Fruit fly (Drosophila melanogaster) whole organism, embryonic: ENCODE results near the gene kibra.

Source experiments
- ATbp ChIP-seq: fragments of 200-800 bp; sonication (Bioruptor generic); optimal IDR thresholded peaks from 2 replicates; lab custom pipeline; 2017; ENCODE audit warnings: missing biosample characterization, mild to moderate bottlenecking, missing genetic modification characterization, missing genetic modification reagents
- B-H2 ChIP-seq: fragments of 200-800 bp; sonication (Bioruptor generic); optimal IDR thresholded peaks from 2 replicates; lab custom pipeline; 2018; ENCODE audit warnings: missing biosample characterization, mild to moderate bottlenecking, missing genetic modification characterization
- CG10209 ChIP-seq: fragments of 200-800 bp; sonication (Bioruptor generic); optimal IDR thresholded peaks from 3 replicates; lab custom pipeline; 2017; ENCODE audit warnings: missing biosample characterization, mild to moderate bottlenecking, missing genetic modification characterization, missing genetic modification reagents
- CG10366 ChIP-seq: fragments of 200-800 bp; sonication (Bioruptor generic); IDR thresholded peaks from 2 replicates; pipeline ENCODE4 v1.3.6; 2022; ENCODE audit warnings: missing biosample characterization, missing genetic modification characterization
- CG11093 ChIP-seq: fragments of 200-800 bp; sonication (Bioruptor generic); IDR thresholded peaks from 3 replicates; pipeline ENCODE4 v1.3.6; 2022; ENCODE audit warnings: missing biosample characterization, missing genetic modification characterization
- CG13775 ChIP-seq: fragments of 200-800 bp; sonication (Bioruptor generic); optimal IDR thresholded peaks from 3 replicates; lab custom pipeline; 2017; ENCODE audit warnings: missing biosample characterization, mild to moderate bottlenecking, missing genetic modification characterization
- CG14860 ChIP-seq: fragments of 200-800 bp; sonication (Bioruptor generic); IDR thresholded peaks from 3 replicates; pipeline ENCODE4 v1.3.6; 2022; ENCODE audit warnings: missing biosample characterization, missing genetic modification characterization; ENCODE audit not compliant: partially characterized antibody
- CG14965 ChIP-seq: fragments of 200-800 bp; sonication (Bioruptor generic); optimal IDR thresholded peaks from 2 replicates; lab custom pipeline; 2016; ENCODE audit warnings: missing biosample characterization, missing genetic modification characterization, borderline replicate concordance
- CG15696 ChIP-seq: fragments of 200-800 bp; sonication (Bioruptor generic); optimal IDR thresholded peaks from 2 replicates; lab custom pipeline; 2019; ENCODE audit warnings: missing biosample characterization, mild to moderate bottlenecking, missing genetic modification characterization, moderate library complexity
- CG16863 ChIP-seq: fragments of 200-800 bp; sonication (Bioruptor generic); optimal IDR thresholded peaks from 3 replicates; lab custom pipeline; 2016; ENCODE audit warnings: missing biosample characterization, missing genetic modification characterization
- CG1792 ChIP-seq: fragments of 200-800 bp; sonication (Bioruptor generic); optimal IDR thresholded peaks from 2 replicates; lab custom pipeline; 2016; ENCODE audit warnings: missing biosample characterization, missing genetic modification characterization
- CG2129 ChIP-seq: fragments of 200-800 bp; sonication (Bioruptor generic); IDR thresholded peaks from 2 replicates; pipeline ENCODE4 v1.3.6; 2022; ENCODE audit warnings: missing biosample characterization, missing genetic modification characterization; ENCODE audit not compliant: partially characterized antibody
- CG2712 ChIP-seq: fragments of 200-800 bp; optimal IDR thresholded peaks from 3 replicates; lab custom pipeline; 2019; ENCODE audit warnings: missing biosample characterization, mild to moderate bottlenecking, missing genetic modification characterization, moderate library complexity
- CG3838 ChIP-seq: fragments of 200-800 bp; sonication (Bioruptor generic); optimal IDR thresholded peaks from 3 replicates; lab custom pipeline; 2016; ENCODE audit warnings: missing biosample characterization, missing genetic modification characterization
- CG4424 ChIP-seq: fragments of 200-800 bp; sonication (Bioruptor generic); optimal IDR thresholded peaks from 3 replicates; lab custom pipeline; 2016; ENCODE audit warnings: missing biosample characterization, missing genetic modification characterization
- CG5180 ChIP-seq: fragments of 200-800 bp; sonication (Bioruptor generic); optimal IDR thresholded peaks from 3 replicates; lab custom pipeline; 2017; ENCODE audit warnings: missing biosample characterization, missing genetic modification characterization, mild to moderate bottlenecking, moderate library complexity, missing genetic modification reagents
- CG7372 ChIP-seq: fragments of 200-800 bp; sonication (Bioruptor generic); IDR thresholded peaks from 2 replicates; pipeline ENCODE4 v1.3.6; 2022; ENCODE audit warnings: missing biosample characterization, missing genetic modification characterization
- CG7745 ChIP-seq: fragments of 200-800 bp; sonication (Bioruptor generic); optimal IDR thresholded peaks from 2 replicates; lab custom pipeline; 2018; ENCODE audit warnings: missing biosample characterization, mild to moderate bottlenecking, missing genetic modification characterization, moderate library complexity
- CG9609 ChIP-seq: fragments of 200-800 bp; sonication (Bioruptor generic); optimal IDR thresholded peaks from 3 replicates; lab custom pipeline; 2016; ENCODE audit warnings: missing biosample characterization, missing genetic modification characterization
- CG9727 ChIP-seq: fragments of 200-800 bp; sonication (Bioruptor generic); optimal IDR thresholded peaks from 3 replicates; lab custom pipeline; 2017; ENCODE audit warnings: missing biosample characterization, mild to moderate bottlenecking, missing genetic modification characterization
- CG9817 ChIP-seq: fragments of 200-800 bp; sonication (Bioruptor generic); optimal IDR thresholded peaks from 2 replicates; lab custom pipeline; 2018; ENCODE audit warnings: missing biosample characterization, mild to moderate bottlenecking, missing genetic modification characterization, moderate library complexity
- CG9876 ChIP-seq: fragments of 200-800 bp; sonication (Bioruptor generic); optimal IDR thresholded peaks from 2 replicates; lab custom pipeline; 2016; ENCODE audit warnings: missing biosample characterization, missing genetic modification characterization
- CG9932 ChIP-seq: fragments of 200-800 bp; sonication (Bioruptor generic); IDR thresholded peaks from 2 replicates; pipeline ENCODE4 v1.3.6; 2022; ENCODE audit warnings: missing biosample characterization, missing genetic modification characterization
- Dip2 ChIP-seq: fragments of 200-800 bp; sonication (Bioruptor generic); IDR thresholded peaks from 2 replicates; pipeline ENCODE4 v1.3.6; 2022; ENCODE audit warnings: missing biosample characterization, missing genetic modification characterization
- HHEX ChIP-seq: fragments of 200-800 bp; sonication (Bioruptor generic); optimal IDR thresholded peaks from 3 replicates; lab custom pipeline; 2017; ENCODE audit warnings: missing biosample characterization, mild to moderate bottlenecking, missing genetic modification characterization, missing genetic modification reagents
- Hr3 ChIP-seq: fragments of 200-800 bp; sonication (Bioruptor generic); optimal IDR thresholded peaks from 3 replicates; lab custom pipeline; 2016; ENCODE audit warnings: missing biosample characterization, missing genetic modification characterization
- MTF-1 ChIP-seq: fragments of 200-800 bp; sonication (Bioruptor generic); optimal IDR thresholded peaks from 2 replicates; lab custom pipeline; 2018; ENCODE audit warnings: missing biosample characterization, mild to moderate bottlenecking, missing genetic modification characterization, borderline replicate concordance
- Mes4 ChIP-seq: fragments of 200-800 bp; sonication (Bioruptor generic); optimal IDR thresholded peaks from 2 replicates; lab custom pipeline; 2016; ENCODE audit warnings: missing biosample characterization, missing genetic modification characterization
- Oaz ChIP-seq: fragments of 200-800 bp; sonication (Bioruptor generic); IDR thresholded peaks from 2 replicates; pipeline ENCODE4 v1.3.6; 2022; ENCODE audit warnings: missing biosample characterization, missing genetic modification characterization
- Sin3A ChIP-seq: fragments of >200 bp; optimal IDR thresholded peaks from 2 replicates; lab custom pipeline; 2018
- Sry-β ChIP-seq: fragments of 200-800 bp; sonication (Bioruptor generic); optimal IDR thresholded peaks from 2 replicates; lab custom pipeline; 2018; ENCODE audit warnings: missing biosample characterization, mild to moderate bottlenecking, missing genetic modification characterization, moderate library complexity
- ara ChIP-seq: fragments of 200-800 bp; sonication (Bioruptor generic); IDR thresholded peaks from 2 replicates; pipeline ENCODE4 v1.3.6; 2022; ENCODE audit warnings: missing biosample characterization, missing genetic modification characterization
- cato ChIP-seq: fragments of 200-800 bp; sonication (Bioruptor generic); optimal IDR thresholded peaks from 2 replicates; lab custom pipeline; 2016; ENCODE audit warnings: missing biosample characterization, missing genetic modification characterization, borderline replicate concordance
- chif ChIP-seq, 2 experiments: fragments of 200-800 bp; sonication (Bioruptor generic); optimal IDR thresholded peaks; 3 replicates each; lab custom pipeline; 2016; ENCODE audit warnings: missing biosample characterization in 2 of 2, missing genetic modification characterization in 2 of 2
- chm ChIP-seq: fragments of 200-800 bp; sonication (Bioruptor generic); IDR thresholded peaks from 2 replicates; pipeline ENCODE4 v1.3.6; 2022; ENCODE audit warnings: missing biosample characterization, missing genetic modification characterization
- cwo ChIP-seq: fragments of 200-800 bp; sonication (Bioruptor generic); optimal IDR thresholded peaks from 3 replicates; lab custom pipeline; 2017; ENCODE audit warnings: missing biosample characterization, missing genetic modification characterization, mild to moderate bottlenecking, moderate library complexity, missing genetic modification reagents
- disco-r ChIP-seq: fragments of 200-800 bp; sonication (Bioruptor generic); optimal IDR thresholded peaks from 2 replicates; lab custom pipeline; 2016; ENCODE audit warnings: missing biosample characterization, missing genetic modification characterization
- dmrt99B ChIP-seq: fragments of 200-800 bp; sonication (Bioruptor generic); optimal IDR thresholded peaks from 2 replicates; lab custom pipeline; 2018; ENCODE audit warnings: missing biosample characterization, mild to moderate bottlenecking, missing genetic modification characterization, moderate library complexity
- ftz-f1 ChIP-seq: fragments of 200-800 bp; sonication (Bioruptor generic); optimal IDR thresholded peaks from 2 replicates; lab custom pipeline; 2016; ENCODE audit warnings: missing biosample characterization, missing genetic modification characterization
- gcm2 ChIP-seq: fragments of 200-800 bp; sonication (Bioruptor generic); optimal IDR thresholded peaks from 2 replicates; lab custom pipeline; 2016; ENCODE audit warnings: missing biosample characterization, missing genetic modification characterization
- grn ChIP-seq: fragments of 200-800 bp; sonication (Bioruptor generic); optimal IDR thresholded peaks from 3 replicates; lab custom pipeline; 2017; ENCODE audit warnings: missing biosample characterization, missing genetic modification characterization
- kah ChIP-seq: fragments of 200-800 bp; sonication (Bioruptor generic); optimal IDR thresholded peaks from 2 replicates; lab custom pipeline; 2018; ENCODE audit warnings: missing biosample characterization, mild to moderate bottlenecking, missing genetic modification characterization
- kni ChIP-seq: fragments of 200-800 bp; sonication (Bioruptor generic); optimal IDR thresholded peaks from 3 replicates; lab custom pipeline; 2017; ENCODE audit warnings: mild to moderate bottlenecking, missing biosample characterization, missing genetic modification reagents, missing genetic modification characterization
- nerfin-2 ChIP-seq: fragments of 200-800 bp; sonication (Bioruptor generic); IDR thresholded peaks from 2 replicates; pipeline ENCODE4 v1.3.6; 2022; ENCODE audit warnings: missing biosample characterization, missing genetic modification characterization; ENCODE audit not compliant: partially characterized antibody
- prd ChIP-seq, 3 experiments: fragments of >200 bp in 2 of 3; fragments of 200-800 bp in 1 of 3; sonication (Bioruptor generic) in 1 of 3; optimal IDR thresholded peaks in 2 of 3; IDR thresholded peaks in 1 of 3; 2 replicates in 2 of 3; 3 replicates in 1 of 3; pipeline versions ENCODE4 v1.3.6 to Lab custom; 2017 to 2022; ENCODE audit warnings: missing biosample characterization in 1 of 3, missing genetic modification characterization in 1 of 3
- pzg ChIP-seq: fragments of 200-800 bp; sonication (Bioruptor generic); optimal IDR thresholded peaks from 3 replicates; lab custom pipeline; 2018; ENCODE audit warnings: missing biosample characterization, mild to moderate bottlenecking, missing genetic modification characterization, moderate library complexity
- ro ChIP-seq: fragments of 200-800 bp; sonication (Bioruptor generic); IDR thresholded peaks from 2 replicates; pipeline ENCODE4 v1.3.6; 2022; ENCODE audit warnings: missing biosample characterization, missing genetic modification characterization
- tll ChIP-seq, 2 experiments: fragments of 200-800 bp in 1 of 2; fragments of >200 bp in 1 of 2; sonication (Bioruptor generic) in 1 of 2; optimal IDR thresholded peaks; 2 replicates each; lab custom pipeline; 2017 to 2019; ENCODE audit warnings: missing biosample characterization in 2 of 2, missing genetic modification characterization in 2 of 2, mild to moderate bottlenecking in 1 of 2, moderate library complexity in 1 of 2
- toy ChIP-seq: fragments of 200-800 bp; sonication (Bioruptor generic); IDR thresholded peaks from 2 replicates; pipeline ENCODE4 v1.3.6; 2022; ENCODE audit warnings: missing biosample characterization, missing genetic modification characterization
- usp ChIP-seq: fragments of >200 bp; optimal IDR thresholded peaks from 2 replicates; lab custom pipeline; 2017; ENCODE audit warnings: missing biosample characterization, missing genetic modification characterization

The kibra gene

dm6 chr3R:14706860-14707259 lies 17.2 kb downstream of the kibra start (continued):
- TF ChIP-seq usp (GFP tag; lab: Kevin White, UChicago) (no peak), CG14965 (GFP tag; lab: Kevin White, UChicago) (no peak), kah (no peak), CG16863 (GFP tag; lab: Kevin White, UChicago) (peak; percentile 26), CG9876 (GFP tag; lab: Kevin White, UChicago) (peak; percentile 37), CG4424 (GFP tag; lab: Kevin White, UChicago) (peak; percentile 18), ara (GFP tag; lab: Robert Waterston, UW) (peak; percentile 72), CG7745 (tag; lab: Kevin White, UChicago) (no peak), CG10209 (peak; percentile 27), kni (GFP tag; lab: Kevin White, UChicago) (peak; percentile 41), ftz-f1 (GFP tag; lab: Kevin White, UChicago) (no peak), CG9727 (GFP tag; lab: Kevin White, UChicago) (peak; percentile 33), HHEX (GFP tag; lab: Kevin White, UChicago) (peak; percentile 41), grn (GFP tag; lab: Kevin White, UChicago) (no peak), ATbp (no peak), chif (GFP tag; optimal IDR thresholded peaks at IDR 0.05; lab: Kevin White, UChicago) (peak; percentile 43 to 46), toy (GFP tag; lab: Robert Waterston, UW) (peak; percentile 41; the same call in 1 of the 2 replicates), CG5180 (GFP tag; lab: Kevin White, UChicago) (peak; percentile 20), pzg (GFP tag; lab: Kevin White, UChicago) (no peak), CG14860 (peak; percentile 80), nerfin-2 (GFP tag; lab: Robert Waterston, UW) (peak; percentile 76), ro (no peak), tll (GFP tag; optimal IDR thresholded peaks at IDR 0.05; lab: Kevin White, UChicago) (no peak), cwo (GFP tag; lab: Kevin White, UChicago) (peak; percentile 31), CG9609 (peak; percentile 58), CG2712 (tag; lab: Kevin White, UChicago) (peak; percentile 25), CG1792 (GFP tag; lab: Kevin White, UChicago) (peak; percentile 44), Hr3 (GFP tag; lab: Kevin White, UChicago) (peak; percentile 35), CG9932 (GFP tag; lab: Robert Waterston, UW) (peak; percentile 84), B-H2 (GFP tag; lab: Kevin White, UChicago) (no peak), gcm2 (GFP tag; lab: Kevin White, UChicago) (no peak), CG3838 (GFP tag; lab: Kevin White, UChicago) (no peak), MTF-1 (GFP tag; lab: Kevin White, UChicago) (no peak), chm (GFP tag; lab: Robert Waterston, UW) (0 out of 2 replicates have a peak, but pooled peaks have one; percentile 17), CG2129 (no peak), Mes4 (GFP tag; lab: Kevin White, UChicago) (peak; percentile 34), prd (optimal IDR thresholded peaks at IDR 0.05; lab: Kevin White, UChicago) (no peak), prd (GFP tag; IDR thresholded peaks at IDR 0.05; lab: Robert Waterston, UW) (peak; percentile 82), Dip2 (GFP tag; lab: Robert Waterston, UW) (no peak), cato (no peak), disco-r (GFP tag; lab: Kevin White, UChicago) (no peak), CG9817 (peak; percentile 38), CG10366 (GFP tag; lab: Robert Waterston, UW) (peak; percentile 70), CG11093 (peak; percentile 72; the same call in 2 of the 3 replicates), dmrt99B (tag; lab: Kevin White, UChicago) (peak; percentile 74), Sin3A (lab: Kevin White, UChicago) (no peak), CG15696 (no peak), CG7372 (GFP tag; lab: Robert Waterston, UW) (peak; percentile 56), Sry-β (GFP tag; lab: Kevin White, UChicago) (no peak), CG13775 (GFP tag; lab: Kevin White, UChicago) (peak; percentile 22), Oaz (peak; percentile 53)
